Worm (Caenorhabditis elegans) whole organism, L3 larva: ENCODE results near the gene amt-1.

Experiments
- R02D3.7 ChIP-seq: fragments of 150-350 bp; optimal IDR thresholded peaks from 2 replicates; lab custom pipeline; 2014; ENCODE audit warnings: missing biosample characterization, missing genetic modification characterization
- aly-2 ChIP-seq: fragments of 150-350 bp; optimal IDR thresholded peaks from 2 replicates; lab custom pipeline; 2014; ENCODE audit warnings: missing biosample characterization, missing genetic modification characterization
- ama-1 ChIP-seq: fragments of 150-350 bp; optimal IDR thresholded peaks from 2 replicates; lab custom pipeline; 2018
- ceh-28 ChIP-seq: fragments of 150-350 bp; optimal IDR thresholded peaks from 2 replicates; lab custom pipeline; 2014; ENCODE audit warnings: missing biosample characterization, missing genetic modification reagents, missing genetic modification characterization
- ceh-82 ChIP-seq: fragments of 150-350 bp; optimal IDR thresholded peaks from 2 replicates; lab custom pipeline; 2014; ENCODE audit warnings: missing biosample characterization, missing genetic modification characterization
- ceh-9 ChIP-seq: sonication (generic microtip); optimal IDR thresholded peaks from 2 replicates; lab custom pipeline; 2018; ENCODE audit warnings: missing biosample characterization, missing genetic modification characterization
- daf-12 ChIP-seq: fragments of 150-350 bp; optimal IDR thresholded peaks from 2 replicates; lab custom pipeline; 2014; ENCODE audit warnings: missing biosample characterization, missing genetic modification reagents, missing genetic modification characterization
- egl-27 ChIP-seq: sonication (generic microtip); optimal IDR thresholded peaks from 4 replicates; lab custom pipeline; 2017; ENCODE audit warnings: missing biosample characterization, missing genetic modification reagents, missing genetic modification characterization
- egl-5 ChIP-seq: fragments of 150-350 bp; optimal IDR thresholded peaks from 2 replicates; lab custom pipeline; 2017; ENCODE audit warnings: missing biosample characterization, missing genetic modification reagents, missing genetic modification characterization, inconsistent platforms
- elt-2 ChIP-seq: sonication (generic microtip); optimal IDR thresholded peaks from 2 replicates; lab custom pipeline; 2016; ENCODE audit warnings: missing genetic modification reagents, mild to moderate bottlenecking, missing genetic modification characterization, missing compliant biosample characterization
- elt-3 ChIP-seq, 3 experiments: fragments of 150-350 bp in 1 of 3; sonication (generic microtip) in 2 of 3; optimal IDR thresholded peaks; 2 replicates in 2 of 3; 4 replicates in 1 of 3; lab custom pipeline; 2014 to 2017; ENCODE audit warnings: missing biosample characterization in 3 of 3, missing genetic modification characterization in 3 of 3
- fkh-10 ChIP-seq: sonication (generic microtip); optimal IDR thresholded peaks from 2 replicates; lab custom pipeline; 2017; ENCODE audit warnings: missing biosample characterization, missing genetic modification reagents, missing genetic modification characterization
- fos-1 ChIP-seq: fragments of 150-350 bp; optimal IDR thresholded peaks from 2 replicates; lab custom pipeline; 2014; ENCODE audit warnings: missing biosample characterization, missing genetic modification characterization
- hmg-11 ChIP-seq: sonication (generic microtip); optimal IDR thresholded peaks from 2 replicates; lab custom pipeline; 2016; ENCODE audit warnings: missing genetic modification characterization, missing compliant biosample characterization
- lin-15B ChIP-seq: fragments of 150-350 bp; optimal IDR thresholded peaks from 2 replicates; lab custom pipeline; 2014; ENCODE audit warnings: missing biosample characterization, missing genetic modification characterization
- lin-39 ChIP-seq: fragments of 150-350 bp; optimal IDR thresholded peaks from 2 replicates; lab custom pipeline; 2018; ENCODE audit warnings: missing biosample characterization, missing genetic modification reagents, missing genetic modification characterization
- lsy-12 ChIP-seq: sonication (generic microtip); optimal IDR thresholded peaks from 2 replicates; lab custom pipeline; 2016; ENCODE audit warnings: mild to moderate bottlenecking, missing genetic modification characterization, missing compliant biosample characterization
- mdl-1 ChIP-seq: fragments of 150-350 bp; optimal IDR thresholded peaks from 2 replicates; lab custom pipeline; 2014; ENCODE audit warnings: missing biosample characterization, missing genetic modification characterization
- mml-1 ChIP-seq: fragments of 150-350 bp; sonication (generic microtip); optimal IDR thresholded peaks from 3 replicates; lab custom pipeline; 2014; ENCODE audit warnings: missing biosample characterization, missing genetic modification characterization
- nfya-1 ChIP-seq: sonication (generic microtip); optimal IDR thresholded peaks from 2 replicates; lab custom pipeline; 2017; ENCODE audit warnings: missing genetic modification characterization, mild to moderate bottlenecking, missing compliant biosample characterization, antibody characterized with exemption, moderate library complexity; ENCODE audit not compliant: insufficient read depth
- nhr-11 ChIP-seq: fragments of 150-350 bp; optimal IDR thresholded peaks from 2 replicates; lab custom pipeline; 2014; ENCODE audit warnings: missing biosample characterization, missing genetic modification characterization
- nhr-12 ChIP-seq: fragments of 150-350 bp; optimal IDR thresholded peaks from 2 replicates; lab custom pipeline; 2014; ENCODE audit warnings: missing biosample characterization, missing genetic modification characterization
- nhr-23 ChIP-seq: fragments of 150-350 bp; optimal IDR thresholded peaks from 2 replicates; lab custom pipeline; 2014; ENCODE audit warnings: missing biosample characterization, missing genetic modification reagents, missing genetic modification characterization
- nhr-25 ChIP-seq: sonication (generic microtip); optimal IDR thresholded peaks from 2 replicates; lab custom pipeline; 2017; ENCODE audit warnings: missing biosample characterization, missing genetic modification characterization
- nhr-28 ChIP-seq: fragments of 150-350 bp; optimal IDR thresholded peaks from 2 replicates; lab custom pipeline; 2014; ENCODE audit warnings: missing biosample characterization, missing genetic modification characterization
- nhr-67 ChIP-seq: fragments of 150-350 bp; optimal IDR thresholded peaks from 2 replicates; lab custom pipeline; 2014; ENCODE audit warnings: missing biosample characterization, missing genetic modification characterization
- nhr-76 ChIP-seq: fragments of 150-350 bp; sonication (generic microtip); optimal IDR thresholded peaks from 5 replicates; lab custom pipeline; 2014; ENCODE audit warnings: missing biosample characterization, missing genetic modification characterization
- nhr-77 ChIP-seq: fragments of 150-350 bp; optimal IDR thresholded peaks from 2 replicates; lab custom pipeline; 2014; ENCODE audit warnings: missing biosample characterization, missing genetic modification characterization
- pha-4 ChIP-seq: fragments of 150-350 bp; optimal IDR thresholded peaks from 2 replicates; lab custom pipeline; 2014; ENCODE audit warnings: missing biosample characterization, missing genetic modification reagents, missing genetic modification characterization
- pqm-1 ChIP-seq: fragments of 150-350 bp; optimal IDR thresholded peaks from 2 replicates; lab custom pipeline; 2017; ENCODE audit warnings: missing biosample characterization, missing genetic modification characterization, inconsistent platforms
- sea-2 ChIP-seq: fragments of 150-350 bp; sonication (generic microtip); optimal IDR thresholded peaks from 4 replicates; lab custom pipeline; 2014; ENCODE audit warnings: missing biosample characterization, missing genetic modification reagents, missing genetic modification characterization
- snpc-4 ChIP-seq: fragments of 150-350 bp; optimal IDR thresholded peaks from 2 replicates; lab custom pipeline; 2014; ENCODE audit warnings: missing biosample characterization, missing genetic modification characterization
- tbx-2 ChIP-seq: sonication (generic microtip); optimal IDR thresholded peaks from 2 replicates; lab custom pipeline; 2016; ENCODE audit warnings: mild to moderate bottlenecking, missing genetic modification characterization, missing compliant biosample characterization
- unc-39 ChIP-seq: sonication (generic microtip); optimal IDR thresholded peaks from 4 replicates; lab custom pipeline; 2017; ENCODE audit warnings: missing biosample characterization, missing genetic modification characterization
- unc-62 ChIP-seq: fragments of 150-350 bp; sonication (generic microtip); optimal IDR thresholded peaks from 4 replicates; lab custom pipeline; 2014; ENCODE audit warnings: missing biosample characterization, missing genetic modification reagents, missing genetic modification characterization
- zag-1 ChIP-seq: fragments of 150-350 bp; optimal IDR thresholded peaks from 2 replicates; lab custom pipeline; 2014; ENCODE audit warnings: missing biosample characterization, missing genetic modification characterization
- ztf-4 ChIP-seq: fragments of 150-350 bp; optimal IDR thresholded peaks from 2 replicates; lab custom pipeline; 2014; ENCODE audit warnings: missing biosample characterization, missing genetic modification characterization

The amt-1 gene

ce11 chrX:4586617-4587016 is 15.4 kb downstream of the amt-1 start, which contains the start of gene C05E11.2:
Gene C05E11.2, plus strand, starts transcription at chrX:4586917.
- TF ChIP-seq R02D3.7 (tag; lab: Kevin White, UChicago): no peak
- no peak for TF ChIP-seq ceh-82 (tag; lab: Kevin White, UChicago)
- TF ChIP-seq sea-2: no peak
- TF ChIP-seq unc-39 (tag; lab: Kevin White, UChicago): no peak
- TF ChIP-seq unc-62 (GFP tag; lab: Kevin White, UChicago): no peak
- no peak for TF ChIP-seq egl-27 (tag; lab: Kevin White, UChicago)
- no peak for TF ChIP-seq nhr-25

ce11 chrX:4587934-4588333 is 16.7 kb downstream of the amt-1 start:
- TF ChIP-seq nhr-76 (no peak), snpc-4 (tag; lab: Kevin White, UChicago) (no peak), nfya-1 (tag; lab: Kevin White, UChicago) (peak; percentile 54), lsy-12 (tag; lab: Kevin White, UChicago) (no peak), nhr-11 (tag; lab: Kevin White, UChicago) (no peak), pqm-1 (tag; lab: Kevin White, UChicago) (no peak), lin-15B (tag; lab: Kevin White, UChicago) (peak; percentile 44), nhr-25 (peak; percentile 59), nhr-67 (tag; lab: Kevin White, UChicago) (no peak), aly-2 (tag; lab: Kevin White, UChicago) (no peak), ceh-9 (tag; lab: Kevin White, UChicago) (no peak), elt-2 (tag; lab: Kevin White, UChicago) (peak; percentile 12), pha-4 (peak; percentile 61), hmg-11 (tag; lab: Kevin White, UChicago) (peak; percentile 55), ztf-4 (tag; lab: Kevin White, UChicago) (no peak), ama-1 (lab: Kevin White, UChicago) (no peak), egl-5 (peak; percentile 13), nhr-28 (tag; lab: Kevin White, UChicago) (no peak), mdl-1 (tag; lab: Kevin White, UChicago) (no peak), unc-39 (tag; lab: Kevin White, UChicago) (no peak), daf-12 (tag; lab: Kevin White, UChicago) (no peak), fos-1 (no peak), lin-39 (no peak), fkh-10 (GFP tag; lab: Kevin White, UChicago) (no peak), elt-3 (tag; optimal IDR thresholded peaks at IDR 0.05; lab: Kevin White, UChicago) (no peak), tbx-2 (no peak), nhr-12 (tag; lab: Kevin White, UChicago) (no peak), nhr-23 (tag; lab: Kevin White, UChicago) (peak; percentile 53), mml-1 (tag; lab: Kevin White, UChicago) (no peak), ceh-28 (tag; lab: Kevin White, UChicago) (peak; percentile 2), nhr-77 (tag; lab: Kevin White, UChicago) (no peak), egl-27 (tag; lab: Kevin White, UChicago) (no peak), zag-1 (tag; lab: Kevin White, UChicago) (no peak)
- TF ChIP-seq, all 47 proteins: peak for 9

- TF ChIP-seq nhr-76: no peak
- no peak for TF ChIP-seq nhr-25
- no peak for TF ChIP-seq nfya-1 (tag; lab: Kevin White, UChicago)
- no peak for TF ChIP-seq nhr-77 (tag; lab: Kevin White, UChicago)
- TF ChIP-seq nhr-12 (tag; lab: Kevin White, UChicago): no peak
- no peak for TF ChIP-seq ceh-82 (tag; lab: Kevin White, UChicago)
Measured at ce11 chrX:4588462-4588861, 17.2 kb downstream of the amt-1 start, which contains the start of gene lnp-1. Gene lnp-1, plus strand, starts transcription at chrX:4588762.

ce11 chrX:4592250-4592649 is 21.0 kb downstream of the amt-1 start, which contains the start of gene flp-12:
Gene flp-12, minus strand, starts transcription at chrX:4592350.
- TF ChIP-seq mml-1 (tag; lab: Kevin White, UChicago) (no peak), nhr-12 (tag; lab: Kevin White, UChicago) (no peak), lin-39 (peak; percentile 23), nhr-23 (tag; lab: Kevin White, UChicago) (no peak), nfya-1 (tag; lab: Kevin White, UChicago) (no peak), mdl-1 (tag; lab: Kevin White, UChicago) (no peak)
- TF ChIP-seq, all 47 proteins: peak for 1
